Worm (Caenorhabditis elegans): ENCODE measurements around the gene F11A5.15.

DNA sequence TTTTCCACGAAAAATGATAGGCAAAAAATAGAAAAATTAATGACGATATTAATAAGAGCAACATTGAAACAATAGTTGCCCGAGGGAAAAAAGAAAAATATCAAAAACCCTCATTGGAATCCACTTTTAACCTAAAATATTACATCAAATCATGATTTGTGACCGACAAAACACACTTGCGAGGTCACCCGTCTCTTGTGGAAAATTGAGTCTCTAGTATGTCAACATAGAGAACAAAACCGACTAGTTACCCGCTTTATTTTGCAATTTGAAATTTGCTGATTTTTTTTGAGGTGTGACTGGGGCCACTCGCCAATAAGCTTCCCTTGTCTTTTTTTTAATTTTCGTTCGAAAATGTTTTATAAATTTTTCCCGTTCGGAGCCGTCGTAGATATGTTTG, 42.7 kb downstream of the F11A5.15 start, which contains the start of gene cyp-33D1:
- TF ChIP-seq aly-2 (tag; optimal IDR thresholded peaks at IDR 0.05), result no peak
- TF ChIP-seq R02D3.7 (tag; optimal IDR thresholded peaks at IDR 0.05), result no peak
- no peak for TF ChIP-seq elt-3 (tag; optimal IDR thresholded peaks at IDR 0.05)
- TF ChIP-seq alr-1 (tag; optimal IDR thresholded peaks at IDR 0.05), result no peak
- TF ChIP-seq ama-1 (optimal IDR thresholded peaks at IDR 0.05), result no peak
- TF ChIP-seq snpc-4 (tag; optimal IDR thresholded peaks at IDR 0.05), result no peak
- TF ChIP-seq nhr-77 (tag; optimal IDR thresholded peaks at IDR 0.05), result no peak
- no peak for TF ChIP-seq unc-39 (tag; optimal IDR thresholded peaks at IDR 0.05)
- TF ChIP-seq lin-13 (GFP tag; optimal IDR thresholded peaks at IDR 0.05), result no peak

All from whole organism, L2 larva.